Worm (Caenorhabditis elegans): ENCODE measurements around the gene gtap-2.

DNA sequence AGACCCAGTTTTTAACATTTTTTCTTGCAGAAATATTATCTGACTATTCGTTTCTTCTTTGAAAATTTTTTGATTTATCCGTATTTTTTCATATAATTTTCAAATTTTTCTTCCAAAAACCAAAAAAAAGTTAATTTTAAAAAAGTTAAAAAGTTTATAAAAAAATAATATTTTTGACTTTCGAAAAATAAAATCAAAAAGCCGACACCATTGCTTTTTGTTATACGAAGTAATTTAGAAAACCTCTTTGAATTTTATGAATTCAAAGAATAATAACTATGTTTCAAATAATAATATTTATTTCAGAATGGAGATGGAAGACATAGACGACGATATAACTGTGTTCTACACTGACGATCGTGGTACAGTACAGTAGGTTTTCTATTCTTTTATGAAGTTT is 26.5 kb downstream of the gtap-2 start, which contains the start of gene K11H3.8:
- no peak for TF ChIP-seq ama-1 (optimal IDR thresholded peaks at IDR 0.05)
- no peak for TF ChIP-seq mdl-1 (tag; optimal IDR thresholded peaks at IDR 0.05)
- no peak for TF ChIP-seq nhr-23 (tag; optimal IDR thresholded peaks at IDR 0.05)
- no peak for TF ChIP-seq zag-1 (tag; optimal IDR thresholded peaks at IDR 0.05)
- TF ChIP-seq nhr-11 (tag; optimal IDR thresholded peaks at IDR 0.05), result no peak
- TF ChIP-seq alr-1 (tag; optimal IDR thresholded peaks at IDR 0.05), result no peak
- TF ChIP-seq lin-13 (GFP tag; optimal IDR thresholded peaks at IDR 0.05), result no peak

Measured in whole organism, L2 larva.